Fruit fly (Drosophila melanogaster) whole organism, embryonic: Measurements from ENCODE around the gene NdufA3.

Experiments used
- Antp ChIP-seq: fragments of 200-800 bp; sonication (Bioruptor generic); optimal IDR thresholded peaks from 3 replicates; lab custom pipeline; 2016; ENCODE audit warnings: missing biosample characterization, missing genetic modification characterization
- Atf-2 ChIP-seq: fragments of 200-800 bp; sonication (Bioruptor generic); optimal IDR thresholded peaks from 2 replicates; lab custom pipeline; 2016; ENCODE audit warnings: missing biosample characterization, missing genetic modification characterization
- BEAF-32 ChIP-seq: fragments of 200-800 bp; sonication (Bioruptor generic); optimal IDR thresholded peaks from 3 replicates; lab custom pipeline; 2017; ENCODE audit warnings: missing biosample characterization, missing genetic modification characterization, mild to moderate bottlenecking, moderate library complexity, missing genetic modification reagents
- CG10147 ChIP-seq: fragments of 200-800 bp; sonication (Bioruptor generic); optimal IDR thresholded peaks from 2 replicates; lab custom pipeline; 2019; ENCODE audit warnings: missing biosample characterization, mild to moderate bottlenecking, missing genetic modification characterization, moderate library complexity
- CG10366 ChIP-seq: fragments of 200-800 bp; sonication (Bioruptor generic); IDR thresholded peaks from 2 replicates; pipeline ENCODE4 v1.3.6; 2022; ENCODE audit warnings: missing biosample characterization, missing genetic modification characterization
- CG10462 ChIP-seq: fragments of 200-800 bp; sonication (Bioruptor generic); optimal IDR thresholded peaks from 2 replicates; lab custom pipeline; 2016; ENCODE audit warnings: missing biosample characterization, missing genetic modification characterization
- CG11695 ChIP-seq: fragments of 200-800 bp; sonication (Bioruptor generic); IDR thresholded peaks from 3 replicates; pipeline ENCODE4 v1.3.6; 2022; ENCODE audit warnings: missing biosample characterization, missing genetic modification characterization
- CG12236 ChIP-seq: fragments of 200-800 bp; sonication (Bioruptor generic); optimal IDR thresholded peaks from 2 replicates; lab custom pipeline; 2016; ENCODE audit warnings: missing biosample characterization, missing genetic modification characterization
- CG14710 ChIP-seq: fragments of 200-800 bp; sonication (Bioruptor generic); optimal IDR thresholded peaks from 3 replicates; lab custom pipeline; 2019; ENCODE audit warnings: missing biosample characterization, mild to moderate bottlenecking, missing genetic modification characterization, moderate library complexity
- CG14965 ChIP-seq: fragments of 200-800 bp; sonication (Bioruptor generic); optimal IDR thresholded peaks from 2 replicates; lab custom pipeline; 2016; ENCODE audit warnings: missing biosample characterization, missing genetic modification characterization, borderline replicate concordance
- CG15011 ChIP-seq: fragments of 200-800 bp; sonication (Bioruptor generic); optimal IDR thresholded peaks from 3 replicates; lab custom pipeline; 2018; ENCODE audit warnings: missing biosample characterization, mild to moderate bottlenecking, missing genetic modification characterization
- CG1529 ChIP-seq: fragments of 200-800 bp; sonication (Bioruptor generic); optimal IDR thresholded peaks from 3 replicates; lab custom pipeline; 2018; ENCODE audit warnings: missing biosample characterization, missing genetic modification characterization
- CG18599 ChIP-seq: fragments of 200-800 bp; sonication (Bioruptor generic); optimal IDR thresholded peaks from 3 replicates; lab custom pipeline; 2017; ENCODE audit warnings: missing biosample characterization, missing genetic modification characterization, mild to moderate bottlenecking, moderate library complexity, missing genetic modification reagents
- CG18619 ChIP-seq: fragments of 200-800 bp; sonication (Bioruptor generic); optimal IDR thresholded peaks from 3 replicates; lab custom pipeline; 2017; ENCODE audit warnings: missing biosample characterization, mild to moderate bottlenecking, missing genetic modification characterization
- CG2678 ChIP-seq: fragments of 200-800 bp; sonication (Bioruptor generic); optimal IDR thresholded peaks from 3 replicates; lab custom pipeline; 2019; ENCODE audit warnings: missing biosample characterization, mild to moderate bottlenecking, missing genetic modification characterization, moderate library complexity
- CG3163 ChIP-seq: fragments of 200-800 bp; sonication (Bioruptor generic); optimal IDR thresholded peaks from 3 replicates; lab custom pipeline; 2016; ENCODE audit warnings: missing biosample characterization, missing genetic modification characterization
- CG3995 ChIP-seq: fragments of 200-800 bp; sonication (Bioruptor generic); optimal IDR thresholded peaks from 3 replicates; lab custom pipeline; 2016; ENCODE audit warnings: missing biosample characterization, missing genetic modification characterization
- CG4282 ChIP-seq: fragments of 200-800 bp; sonication (Bioruptor generic); optimal IDR thresholded peaks from 2 replicates; lab custom pipeline; 2016; ENCODE audit warnings: missing biosample characterization, missing genetic modification characterization
- CG43689 ChIP-seq: fragments of 200-800 bp; sonication (Bioruptor generic); IDR thresholded peaks from 2 replicates; pipeline ENCODE4 v1.3.6; 2022; ENCODE audit warnings: missing biosample characterization, missing genetic modification characterization
- CG6272 ChIP-seq: fragments of 200-800 bp; sonication (Bioruptor generic); IDR thresholded peaks from 2 replicates; pipeline ENCODE4 v1.3.6; 2022; ENCODE audit warnings: missing biosample characterization, missing genetic modification characterization
- CG6791 ChIP-seq: fragments of 200-800 bp; sonication (Bioruptor generic); IDR thresholded peaks from 3 replicates; pipeline ENCODE4 v1.3.6; 2022; ENCODE audit warnings: missing biosample characterization, missing genetic modification characterization; ENCODE audit not compliant: partially characterized antibody
- CG8478 ChIP-seq: fragments of >200 bp; optimal IDR thresholded peaks from 2 replicates; lab custom pipeline; 2018
- CG9876 ChIP-seq: fragments of 200-800 bp; sonication (Bioruptor generic); optimal IDR thresholded peaks from 2 replicates; lab custom pipeline; 2016; ENCODE audit warnings: missing biosample characterization, missing genetic modification characterization
- Camta ChIP-seq: fragments of 200-800 bp; sonication (Bioruptor generic); optimal IDR thresholded peaks from 2 replicates; lab custom pipeline; 2016; ENCODE audit warnings: missing biosample characterization, missing genetic modification characterization
- Chrac-16 ChIP-seq: fragments of 200-800 bp; sonication (Bioruptor generic); optimal IDR thresholded peaks from 3 replicates; lab custom pipeline; 2016; ENCODE audit warnings: missing biosample characterization, missing genetic modification characterization
- D19B ChIP-seq: fragments of 200-800 bp; sonication (Bioruptor generic); optimal IDR thresholded peaks from 2 replicates; lab custom pipeline; 2017; ENCODE audit warnings: missing biosample characterization, mild to moderate bottlenecking, missing genetic modification characterization
- Dad ChIP-seq: fragments of 200-800 bp; sonication (Bioruptor generic); optimal IDR thresholded peaks from 3 replicates; lab custom pipeline; 2016; ENCODE audit warnings: missing biosample characterization, missing genetic modification characterization
- Fer1 ChIP-seq: fragments of 200-800 bp; sonication (Bioruptor generic); optimal IDR thresholded peaks from 2 replicates; lab custom pipeline; 2017; ENCODE audit warnings: missing biosample characterization, mild to moderate bottlenecking, missing genetic modification characterization
- Hr3 ChIP-seq: fragments of 200-800 bp; sonication (Bioruptor generic); optimal IDR thresholded peaks from 3 replicates; lab custom pipeline; 2016; ENCODE audit warnings: missing biosample characterization, missing genetic modification characterization
- Lhr ChIP-seq: fragments of 200-800 bp; sonication (Bioruptor generic); optimal IDR thresholded peaks from 3 replicates; lab custom pipeline; 2017; ENCODE audit warnings: mild to moderate bottlenecking, missing biosample characterization, missing genetic modification reagents, missing genetic modification characterization
- NK7.1 ChIP-seq: fragments of 200-800 bp; sonication (Bioruptor generic); optimal IDR thresholded peaks from 3 replicates; lab custom pipeline; 2016; ENCODE audit warnings: missing biosample characterization, missing genetic modification characterization
- Ravus ChIP-seq: fragments of 200-800 bp; sonication (Bioruptor generic); IDR thresholded peaks from 2 replicates; pipeline ENCODE4 v1.3.6; 2022; ENCODE audit warnings: missing biosample characterization, missing genetic modification characterization
- abd-A ChIP-seq: fragments of 200-800 bp; sonication (Bioruptor generic); optimal IDR thresholded peaks from 3 replicates; lab custom pipeline; 2019; ENCODE audit warnings: missing biosample characterization, mild to moderate bottlenecking, missing genetic modification characterization, moderate library complexity
- aop ChIP-seq: fragments of 200-800 bp; sonication (Bioruptor generic); IDR thresholded peaks from 2 replicates; pipeline ENCODE4 v1.3.6; 2022; ENCODE audit warnings: missing biosample characterization, missing genetic modification characterization
- ash1 ChIP-seq: fragments of 200-800 bp; sonication (Bioruptor generic); optimal IDR thresholded peaks from 2 replicates; lab custom pipeline; 2018; ENCODE audit warnings: missing biosample characterization, mild to moderate bottlenecking, missing genetic modification characterization
- bsh ChIP-seq, 2 experiments: fragments of 200-800 bp; sonication (Bioruptor generic); optimal IDR thresholded peaks; 2 replicates each; lab custom pipeline; 2017 to 2018; ENCODE audit warnings: mild to moderate bottlenecking in 2 of 2, missing biosample characterization in 2 of 2, missing genetic modification characterization in 2 of 2, moderate library complexity in 1 of 2
- jing ChIP-seq: fragments of 200-800 bp; sonication (Bioruptor generic); optimal IDR thresholded peaks from 2 replicates; lab custom pipeline; 2018; ENCODE audit warnings: missing biosample characterization, mild to moderate bottlenecking, missing genetic modification characterization
- kni ChIP-seq: fragments of 200-800 bp; sonication (Bioruptor generic); optimal IDR thresholded peaks from 3 replicates; lab custom pipeline; 2017; ENCODE audit warnings: mild to moderate bottlenecking, missing biosample characterization, missing genetic modification reagents, missing genetic modification characterization
- knrl ChIP-seq: fragments of 200-800 bp; sonication (Bioruptor generic); IDR thresholded peaks from 3 replicates; pipeline ENCODE4 v1.3.6; 2022; ENCODE audit warnings: missing biosample characterization, missing genetic modification characterization; ENCODE audit not compliant: partially characterized antibody
- lmd ChIP-seq: fragments of 200-800 bp; sonication (Bioruptor generic); IDR thresholded peaks from 2 replicates; pipeline ENCODE4 v1.3.6; 2022; ENCODE audit warnings: missing biosample characterization, missing genetic modification characterization
- luna ChIP-seq: fragments of 200-800 bp; sonication (Bioruptor generic); optimal IDR thresholded peaks from 2 replicates; lab custom pipeline; 2016; ENCODE audit warnings: missing biosample characterization, missing genetic modification characterization
- oc ChIP-seq: fragments of 200-800 bp; sonication (Bioruptor generic); optimal IDR thresholded peaks from 2 replicates; lab custom pipeline; 2018; ENCODE audit warnings: missing biosample characterization, mild to moderate bottlenecking, missing genetic modification characterization, moderate library complexity
- rib ChIP-seq: fragments of 200-800 bp; sonication (Bioruptor generic); IDR thresholded peaks from 2 replicates; pipeline ENCODE4 v1.3.6; 2022; ENCODE audit warnings: missing biosample characterization, missing genetic modification characterization
- sim ChIP-seq: fragments of 200-800 bp; sonication (Bioruptor generic); IDR thresholded peaks from 2 replicates; pipeline ENCODE4 v1.3.6; 2022; ENCODE audit warnings: missing biosample characterization, missing genetic modification characterization
- slbo ChIP-seq: fragments of 200-800 bp; sonication (Bioruptor generic); IDR thresholded peaks from 2 replicates; pipeline ENCODE4 v1.3.6; 2022; ENCODE audit warnings: missing biosample characterization, missing genetic modification characterization
- slou ChIP-seq: fragments of 200-800 bp; sonication (Bioruptor generic); optimal IDR thresholded peaks from 3 replicates; lab custom pipeline; 2016; ENCODE audit warnings: missing biosample characterization, missing genetic modification characterization
- sug ChIP-seq: fragments of 200-800 bp; optimal IDR thresholded peaks from 2 replicates; lab custom pipeline; 2019; ENCODE audit warnings: missing biosample characterization, mild to moderate bottlenecking, missing genetic modification characterization, moderate library complexity
- tll ChIP-seq, 2 experiments: fragments of 200-800 bp in 1 of 2; fragments of >200 bp in 1 of 2; sonication (Bioruptor generic) in 1 of 2; optimal IDR thresholded peaks; 2 replicates each; lab custom pipeline; 2017 to 2019; ENCODE audit warnings: missing biosample characterization in 2 of 2, missing genetic modification characterization in 2 of 2, mild to moderate bottlenecking in 1 of 2, moderate library complexity in 1 of 2
- tup ChIP-seq: fragments of 200-800 bp; sonication (Bioruptor generic); optimal IDR thresholded peaks from 2 replicates; lab custom pipeline; 2016; ENCODE audit warnings: missing biosample characterization, mild to moderate bottlenecking, missing genetic modification characterization, moderate library complexity
- unc-4 ChIP-seq: fragments of 200-800 bp; sonication (Bioruptor generic); IDR thresholded peaks from 2 replicates; pipeline ENCODE4 v1.3.6; 2022; ENCODE audit warnings: missing biosample characterization, missing genetic modification characterization; ENCODE audit not compliant: partially characterized antibody
- usp ChIP-seq: fragments of >200 bp; optimal IDR thresholded peaks from 2 replicates; lab custom pipeline; 2017; ENCODE audit warnings: missing biosample characterization, missing genetic modification characterization

Gene NdufA3

dm6 chrX:9134922-9135453 lies 24.9 kb downstream of the NdufA3 start, which contains the start of gene fend (continued):
- TF ChIP-seq rib (GFP tag; lab: Robert Waterston, UW) (no peak), CG15011 (GFP tag; lab: Kevin White, UChicago) (peak; percentile 34), Atf-2 (GFP tag; lab: Kevin White, UChicago) (no peak), knrl (GFP tag; lab: Robert Waterston, UW) (no peak), CG10462 (GFP tag; lab: Kevin White, UChicago) (no peak), Fer1 (peak; percentile 63), CG1529 (GFP tag; lab: Kevin White, UChicago) (peak; percentile 17), ash1 (GFP tag; lab: Kevin White, UChicago) (no peak), CG3163 (GFP tag; lab: Kevin White, UChicago) (no peak), Dad (GFP tag; lab: Kevin White, UChicago) (no peak), CG18599 (GFP tag; lab: Kevin White, UChicago) (peak; percentile 57), CG2678 (tag; lab: Kevin White, UChicago) (peak; percentile 67), CG18619 (peak; percentile 45), CG6272 (GFP tag; lab: Robert Waterston, UW) (no peak), kni (GFP tag; lab: Kevin White, UChicago) (peak; percentile 98), sim (GFP tag; lab: Robert Waterston, UW) (no peak), CG4282 (GFP tag; lab: Kevin White, UChicago) (no peak), BEAF-32 (GFP tag; lab: Kevin White, UChicago) (no peak), CG12236 (GFP tag; lab: Kevin White, UChicago) (no peak), CG11695 (no peak), oc (no peak), lmd (GFP tag; lab: Robert Waterston, UW) (peak; percentile 29; the same call in 1 of the 2 replicates), unc-4 (GFP tag; lab: Robert Waterston, UW) (no peak), CG9876 (GFP tag; lab: Kevin White, UChicago) (no peak), Antp (no peak), bsh (GFP tag; optimal IDR thresholded peaks at IDR 0.05; lab: Kevin White, UChicago) (peak in 1 of 2 experiments; percentile 32), usp (no peak), CG43689 (GFP tag; lab: Robert Waterston, UW) (no peak), slbo (GFP tag; lab: Robert Waterston, UW) (no peak), CG6791 (GFP tag; lab: Robert Waterston, UW) (no peak), Lhr (peak; percentile 14), Ravus (no peak), tll (GFP tag; optimal IDR thresholded peaks at IDR 0.05; lab: Kevin White, UChicago) (no peak), jing (no peak), NK7.1 (no peak), tup (GFP tag; lab: Kevin White, UChicago) (no peak), CG8478 (no peak), CG14965 (GFP tag; lab: Kevin White, UChicago) (no peak), Chrac-16 (peak; percentile 22), CG10366 (no peak), CG3995 (GFP tag; lab: Kevin White, UChicago) (no peak), Hr3 (peak; percentile 15), slou (peak; percentile 13), sug (tag; lab: Kevin White, UChicago) (peak; percentile 41), Camta (GFP tag; lab: Kevin White, UChicago) (no peak), luna (GFP tag; lab: Kevin White, UChicago) (no peak), abd-A (tag; lab: Kevin White, UChicago) (peak; percentile 9), aop (no peak), D19B (GFP tag; lab: Kevin White, UChicago) (no peak), CG14710 (peak; percentile 47), CG10147 (peak; percentile 43)
